Worm (Caenorhabditis elegans) whole organism, early embryonic: Measurements from ENCODE around the gene txt-17.

Experiments
- B0310.2 ChIP-seq: sonication (generic microtip); optimal IDR thresholded peaks from 2 replicates; lab custom pipeline; 2016; ENCODE audit warnings: mild to moderate bottlenecking, missing genetic modification characterization, missing compliant biosample characterization
- F13C5.2 ChIP-seq: sonication (generic microtip); optimal IDR thresholded peaks from 2 replicates; lab custom pipeline; 2017; ENCODE audit warnings: mild to moderate bottlenecking, missing genetic modification characterization, inconsistent platforms, missing compliant biosample characterization
- aly-1 ChIP-seq: sonication (generic microtip); optimal IDR thresholded peaks from 2 replicates; lab custom pipeline; 2016; ENCODE audit warnings: missing genetic modification characterization, missing compliant biosample characterization
- ama-1 ChIP-seq: fragments of 150-350 bp; optimal IDR thresholded peaks from 2 replicates; lab custom pipeline; 2014
- ceh-13 ChIP-seq: fragments of 200-800 bp; sonication (Bioruptor generic); optimal IDR thresholded peaks from 2 replicates; lab custom pipeline; 2018; ENCODE audit warnings: mild to moderate bottlenecking, missing genetic modification characterization, missing compliant biosample characterization
- ceh-36 ChIP-seq: sonication (generic microtip); optimal IDR thresholded peaks from 2 replicates; lab custom pipeline; 2016; ENCODE audit warnings: missing genetic modification characterization, inconsistent platforms, missing compliant biosample characterization
- ets-7 ChIP-seq: sonication (generic microtip); optimal IDR thresholded peaks from 2 replicates; lab custom pipeline; 2016; ENCODE audit warnings: missing genotype, missing genetic modification characterization, missing compliant biosample characterization
- flt-1 ChIP-seq: fragments of 200-800 bp; sonication (Bioruptor generic); IDR thresholded peaks from 2 replicates; pipeline ENCODE4 v1.3.6; 2022; ENCODE audit warnings: missing genetic modification characterization, missing compliant biosample characterization
- hmbx-1 ChIP-seq: sonication (generic microtip); optimal IDR thresholded peaks from 2 replicates; lab custom pipeline; 2016; ENCODE audit warnings: mild to moderate bottlenecking, missing genetic modification characterization, missing compliant biosample characterization
- hmg-4 ChIP-seq: fragments of 200-800 bp; sonication (Bioruptor generic); optimal IDR thresholded peaks from 2 replicates; lab custom pipeline; 2018; ENCODE audit warnings: mild to moderate bottlenecking, missing genetic modification characterization, missing compliant biosample characterization
- hnd-1 ChIP-seq: sonication (generic microtip); optimal IDR thresholded peaks from 2 replicates; lab custom pipeline; 2016; ENCODE audit warnings: missing genetic modification characterization, missing compliant biosample characterization
- pes-1 ChIP-seq: fragments of 200-800 bp; sonication (Bioruptor generic); IDR thresholded peaks from 2 replicates; pipeline ENCODE4 v1.3.6; 2022; ENCODE audit warnings: missing genetic modification reagents, missing genetic modification characterization, missing compliant biosample characterization
- scrt-1 ChIP-seq: fragments of 200-800 bp; sonication (Bioruptor generic); IDR thresholded peaks from 2 replicates; pipeline ENCODE4 v1.3.6; 2022; ENCODE audit warnings: missing genetic modification characterization, missing compliant biosample characterization
- sea-1 ChIP-seq: fragments of 200-800 bp; sonication (Bioruptor generic); conservative IDR thresholded peaks from 2 replicates; pipeline ENCODE4 v1.3.6; 2022; ENCODE audit warnings: missing genetic modification characterization, missing compliant biosample characterization
- tbx-11 ChIP-seq: fragments of 200-800 bp; sonication (Bioruptor generic); IDR thresholded peaks from 2 replicates; pipeline ENCODE4 v1.3.6; 2022; ENCODE audit warnings: missing genetic modification characterization, missing compliant biosample characterization
- tbx-37 ChIP-seq: fragments of 200-800 bp; sonication (Bioruptor generic); conservative IDR thresholded peaks from 2 replicates; pipeline ENCODE4 v1.3.6; 2022; ENCODE audit warnings: missing genetic modification reagents, missing genetic modification characterization, missing compliant biosample characterization
- tra-4 ChIP-seq: sonication (generic microtip); optimal IDR thresholded peaks from 2 replicates; lab custom pipeline; 2017; ENCODE audit warnings: missing genetic modification characterization, missing compliant biosample characterization

The txt-17 gene

DNA sequence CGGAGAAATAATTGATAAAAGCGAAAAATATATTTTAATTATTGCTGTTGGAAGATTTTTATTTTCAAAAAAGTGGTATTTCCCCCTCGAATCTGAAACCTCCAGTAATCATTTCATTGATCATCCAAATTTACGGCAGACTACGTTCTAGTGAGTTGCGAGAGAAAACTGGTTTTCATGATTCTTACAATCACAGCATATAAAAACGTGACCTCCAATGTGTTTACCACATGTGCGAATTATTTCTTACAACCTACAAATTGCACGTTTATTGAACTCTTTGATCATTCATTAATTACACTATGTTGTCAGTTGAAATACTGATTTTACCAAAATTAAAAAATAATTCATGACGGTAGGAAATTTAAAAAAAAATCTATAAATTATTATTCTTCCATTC lies 36.2 kb upstream of the txt-17 start:
- TF ChIP-seq pes-1 (GFP tag; lab: Robert Waterston, UW) (no peak), ceh-36 (tag; lab: Kevin White, UChicago) (no peak), F13C5.2 (tag; lab: Kevin White, UChicago) (no peak), hmbx-1 (tag; lab: Kevin White, UChicago) (no peak), tra-4 (tag; lab: Kevin White, UChicago) (no peak), tbx-11 (no peak)

DNA sequence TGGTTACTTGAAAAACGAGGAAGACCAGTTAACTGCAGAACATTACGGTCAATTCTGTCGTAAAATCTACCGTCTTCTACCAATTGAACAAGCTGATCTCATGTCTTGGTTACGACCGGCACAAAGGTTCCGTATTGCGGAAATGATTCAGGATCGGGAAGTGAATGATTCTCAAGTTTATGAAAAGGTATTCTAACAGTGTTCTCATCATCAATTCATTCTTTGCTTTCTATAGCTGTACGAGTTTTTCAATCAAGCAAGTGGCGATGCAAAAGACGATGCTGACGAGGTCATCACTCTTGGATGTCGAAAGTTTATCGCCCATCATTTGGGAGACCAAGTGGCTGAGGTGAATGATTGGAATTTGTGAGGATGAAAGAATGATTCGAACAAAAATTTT lies 34.3 kb upstream of the txt-17 start:
- TF ChIP-seq pes-1 (GFP tag; lab: Robert Waterston, UW) (no peak), tbx-11 (no peak), sea-1 (GFP tag; lab: Robert Waterston, UW) (no peak), ets-7 (tag; lab: Kevin White, UChicago) (no peak), ama-1 (no peak), tra-4 (tag; lab: Kevin White, UChicago) (no peak), hmg-4 (GFP tag; lab: Kevin White, UChicago) (no peak), ceh-36 (tag; lab: Kevin White, UChicago) (no peak), B0310.2 (tag; lab: Kevin White, UChicago) (no peak), flt-1 (GFP tag; lab: Robert Waterston, UW) (no peak), hmbx-1 (tag; lab: Kevin White, UChicago) (no peak), F13C5.2 (tag; lab: Kevin White, UChicago) (no peak), tbx-37 (GFP tag; lab: Robert Waterston, UW) (no peak), ceh-13 (GFP tag; lab: Kevin White, UChicago) (no peak), scrt-1 (GFP tag; lab: Robert Waterston, UW) (no peak)

DNA sequence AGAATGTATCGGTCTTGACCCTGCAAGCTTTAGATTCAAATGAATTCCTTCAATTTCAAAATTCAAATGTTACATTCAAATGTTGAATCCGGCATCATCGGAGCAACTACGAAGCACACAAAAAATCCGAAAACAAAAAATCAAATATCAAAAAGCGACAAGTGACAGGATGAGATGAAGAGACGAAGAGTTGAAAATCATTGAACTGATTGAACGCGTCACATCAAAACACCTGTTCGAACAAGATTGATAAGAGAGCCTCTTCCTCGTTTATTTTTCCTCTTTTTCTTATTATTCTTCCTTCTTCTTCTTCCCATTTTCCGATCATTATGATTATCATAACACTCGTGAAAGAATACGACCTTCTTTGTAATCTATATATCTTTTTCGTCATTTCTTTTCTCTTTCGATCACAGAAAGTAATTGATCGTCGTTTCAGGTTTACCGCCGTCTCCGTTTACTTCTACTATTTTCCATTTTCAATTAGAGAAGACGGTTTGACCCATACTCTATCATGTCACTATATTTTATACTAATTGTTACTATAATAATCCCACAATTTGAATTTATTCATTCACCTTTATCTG lies 32.6 kb upstream of the txt-17 start, which contains the start of gene VC5.2:
Gene VC5.2 (plus strand): TSS at position 439 of the 587 bp plus-strand sequence.
- no peak for TF ChIP-seq ets-7 (tag; lab: Kevin White, UChicago)
- no peak for TF ChIP-seq tbx-37 (GFP tag; lab: Robert Waterston, UW)
- TF ChIP-seq tra-4 (tag; lab: Kevin White, UChicago) = no peak
- TF ChIP-seq hmbx-1 (tag; lab: Kevin White, UChicago) = no peak
- TF ChIP-seq ama-1 = no peak
- TF ChIP-seq pes-1 (GFP tag; lab: Robert Waterston, UW) = no peak
- no peak for TF ChIP-seq ceh-13 (GFP tag; lab: Kevin White, UChicago)
- TF ChIP-seq tbx-11 = no peak
- no peak for TF ChIP-seq sea-1 (GFP tag; lab: Robert Waterston, UW)
- no peak for TF ChIP-seq hnd-1 (tag; lab: Kevin White, UChicago)
- TF ChIP-seq hmg-4 (GFP tag; lab: Kevin White, UChicago) = no peak
- TF ChIP-seq flt-1 (GFP tag; lab: Robert Waterston, UW) = no peak
- TF ChIP-seq aly-1 (tag; lab: Kevin White, UChicago) = no peak
- TF ChIP-seq ceh-36 (tag; lab: Kevin White, UChicago) = no peak
- TF ChIP-seq B0310.2 (tag; lab: Kevin White, UChicago) = no peak
- TF ChIP-seq F13C5.2 (tag; lab: Kevin White, UChicago) = no peak
- TF ChIP-seq scrt-1 (GFP tag; lab: Robert Waterston, UW) = no peak

DNA sequence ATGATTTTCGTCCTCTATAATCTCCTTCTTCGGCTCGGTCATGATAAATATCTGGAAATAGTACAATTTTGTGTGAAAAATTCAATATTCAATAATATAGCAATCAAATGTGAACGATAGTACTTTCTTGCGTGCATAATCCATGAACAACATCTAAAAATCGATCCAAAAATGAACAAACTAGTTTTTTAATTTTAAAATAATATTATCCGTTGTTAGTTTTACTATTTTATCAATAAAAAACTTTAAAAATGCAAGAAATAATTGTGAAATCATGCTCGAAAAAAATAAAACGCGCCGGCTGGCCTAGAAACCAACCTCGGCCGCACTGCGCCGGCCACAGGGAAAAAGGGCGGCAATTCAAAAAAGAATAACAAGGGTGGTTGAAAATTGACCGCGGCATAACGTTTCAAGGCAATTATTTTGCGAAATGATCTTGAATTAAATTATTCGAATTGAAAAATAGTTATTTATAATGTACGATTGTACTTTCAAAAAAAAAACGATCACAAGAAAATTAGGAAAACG lies 31.7 kb upstream of the txt-17 start, which contains the start of gene mys-1:
Gene mys-1 (minus strand): TSS at position 51 of the 528 bp plus-strand sequence.
- TF ChIP-seq ets-7 (tag; lab: Kevin White, UChicago) (no peak), B0310.2 (tag; lab: Kevin White, UChicago) (no peak), F13C5.2 (tag; lab: Kevin White, UChicago) (peak; percentile 39), tbx-37 (GFP tag; lab: Robert Waterston, UW) (peak; percentile 67), ama-1 (no peak), aly-1 (tag; lab: Kevin White, UChicago) (no peak), hmg-4 (GFP tag; lab: Kevin White, UChicago) (peak; percentile 43), scrt-1 (GFP tag; lab: Robert Waterston, UW) (no peak), ceh-13 (GFP tag; lab: Kevin White, UChicago) (no peak), hnd-1 (tag; lab: Kevin White, UChicago) (no peak), ceh-36 (tag; lab: Kevin White, UChicago) (no peak), flt-1 (GFP tag; lab: Robert Waterston, UW) (no peak), hmbx-1 (tag; lab: Kevin White, UChicago) (no peak), tra-4 (tag; lab: Kevin White, UChicago) (no peak)

DNA sequence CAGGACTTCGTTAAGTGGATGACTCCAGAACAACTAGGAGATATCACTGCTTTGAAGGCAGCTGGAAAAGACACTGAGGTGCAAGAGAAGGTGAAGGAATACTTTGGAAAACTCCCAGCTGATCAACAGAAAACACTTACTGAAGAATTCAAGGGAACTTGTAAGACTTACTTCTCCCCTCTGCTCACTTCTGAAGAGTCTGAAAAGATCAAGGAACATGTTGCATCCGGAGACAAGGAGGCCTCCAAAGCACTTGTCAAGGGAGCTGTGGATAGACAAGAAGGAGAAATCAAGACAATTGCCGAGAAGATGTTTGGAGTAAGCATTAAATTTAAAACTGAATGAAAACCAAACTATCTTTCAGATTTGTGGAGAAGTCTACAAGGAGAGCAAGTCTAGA lies 26.4 kb upstream of the txt-17 start:
- TF ChIP-seq tra-4 (tag; lab: Kevin White, UChicago) (no peak), hnd-1 (tag; lab: Kevin White, UChicago) (no peak), ceh-13 (GFP tag; lab: Kevin White, UChicago) (no peak), ama-1 (no peak), ets-7 (tag; lab: Kevin White, UChicago) (no peak), sea-1 (GFP tag; lab: Robert Waterston, UW) (no peak), hmg-4 (GFP tag; lab: Kevin White, UChicago) (no peak), tbx-37 (GFP tag; lab: Robert Waterston, UW) (no peak)

DNA sequence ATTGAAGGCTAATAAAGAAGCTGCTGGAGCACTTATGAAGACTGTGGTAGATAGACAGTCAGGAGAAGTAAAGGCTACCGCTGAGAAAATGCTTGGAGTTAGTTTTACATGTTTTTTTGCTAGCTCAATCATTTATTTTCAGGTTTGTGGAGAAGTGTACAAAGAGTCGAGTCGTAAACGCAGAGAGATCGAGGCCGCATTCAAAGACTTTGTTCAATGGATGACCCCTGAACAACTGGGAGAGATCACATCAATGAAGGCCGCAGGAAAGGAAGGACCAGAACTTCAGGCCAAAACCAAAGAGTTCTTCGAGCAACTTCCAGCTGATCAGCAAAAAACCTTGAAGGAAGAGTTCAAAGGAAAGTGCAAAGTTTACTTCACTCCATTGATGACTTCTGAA lies 25.8 kb upstream of the txt-17 start:
- TF ChIP-seq ceh-36 (tag; lab: Kevin White, UChicago) (no peak), ets-7 (tag; lab: Kevin White, UChicago) (no peak)

DNA sequence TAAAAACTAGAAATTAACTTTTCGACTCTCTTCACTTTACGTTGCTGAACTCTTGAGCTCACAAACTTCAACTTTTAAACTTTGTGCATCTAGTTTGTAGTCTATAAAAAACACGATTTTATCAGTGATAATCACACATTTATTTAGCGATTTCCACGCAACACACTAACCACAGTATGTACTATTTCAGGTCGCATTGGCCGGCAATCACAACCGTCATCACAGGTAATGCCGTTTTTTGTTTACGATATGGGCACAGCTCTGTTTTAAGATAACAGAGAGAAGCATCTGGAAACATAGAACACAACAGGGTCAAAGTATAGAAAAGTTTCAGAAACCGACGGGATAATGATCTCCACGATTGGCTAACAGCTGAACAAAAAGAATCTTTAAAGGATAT lies 23.2 kb upstream of the txt-17 start:
- no peak for TF ChIP-seq hnd-1 (tag; lab: Kevin White, UChicago)
- no peak for TF ChIP-seq hmg-4 (GFP tag; lab: Kevin White, UChicago)
- no peak for TF ChIP-seq flt-1 (GFP tag; lab: Robert Waterston, UW)
- no peak for TF ChIP-seq B0310.2 (tag; lab: Kevin White, UChicago)
- TF ChIP-seq sea-1 (GFP tag; lab: Robert Waterston, UW) = no peak
- TF ChIP-seq ama-1 = no peak
- TF ChIP-seq ets-7 (tag; lab: Kevin White, UChicago) = no peak
- TF ChIP-seq ceh-36 (tag; lab: Kevin White, UChicago) = no peak
- TF ChIP-seq tbx-37 (GFP tag; lab: Robert Waterston, UW) = no peak
